Fruit fly (Drosophila melanogaster): ENCODE data around the gene tara.

Gene tara

dm6 chr3R:16231385-16232307, 6.2 kb downstream of the tara start:
- TF ChIP-seq CG17801 (GFP tag; optimal IDR thresholded peaks at IDR 0.05; ENCODE audit: partially characterized antibody) = peak; percentile 41

- no peak for TF ChIP-seq CG17801 (GFP tag; optimal IDR thresholded peaks at IDR 0.05; ENCODE audit: partially characterized antibody)
These were observed 7.1 kb downstream of the tara start for dm6 chr3R:16232569-16232968.

- TF ChIP-seq CG17801 (GFP tag; optimal IDR thresholded peaks at IDR 0.05; ENCODE audit: partially characterized antibody) = no peak
These were observed 8.8 kb downstream of the tara start for dm6 chr3R:16234298-16234697.

DNA sequence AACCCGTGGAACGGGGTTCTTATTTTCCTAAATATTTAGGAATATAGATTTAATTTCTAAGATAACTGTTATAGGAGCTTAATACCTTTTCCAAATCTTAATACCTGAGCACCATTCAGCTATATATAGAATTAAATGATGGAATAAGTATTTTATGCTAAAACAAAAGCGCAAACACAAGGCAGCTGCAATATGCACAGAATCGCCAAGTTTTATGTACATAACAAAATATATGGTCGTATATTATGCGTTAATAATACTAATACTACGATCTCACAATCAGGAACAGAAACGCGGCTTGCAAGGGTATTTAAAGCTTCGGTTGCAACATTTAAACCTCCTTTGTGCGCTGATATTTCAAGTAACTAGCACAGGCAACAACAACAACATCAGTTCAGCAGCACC, 9.3 kb downstream of the tara start:
- no peak for TF ChIP-seq CG17801 (GFP tag; optimal IDR thresholded peaks at IDR 0.05; ENCODE audit: partially characterized antibody)

DNA sequence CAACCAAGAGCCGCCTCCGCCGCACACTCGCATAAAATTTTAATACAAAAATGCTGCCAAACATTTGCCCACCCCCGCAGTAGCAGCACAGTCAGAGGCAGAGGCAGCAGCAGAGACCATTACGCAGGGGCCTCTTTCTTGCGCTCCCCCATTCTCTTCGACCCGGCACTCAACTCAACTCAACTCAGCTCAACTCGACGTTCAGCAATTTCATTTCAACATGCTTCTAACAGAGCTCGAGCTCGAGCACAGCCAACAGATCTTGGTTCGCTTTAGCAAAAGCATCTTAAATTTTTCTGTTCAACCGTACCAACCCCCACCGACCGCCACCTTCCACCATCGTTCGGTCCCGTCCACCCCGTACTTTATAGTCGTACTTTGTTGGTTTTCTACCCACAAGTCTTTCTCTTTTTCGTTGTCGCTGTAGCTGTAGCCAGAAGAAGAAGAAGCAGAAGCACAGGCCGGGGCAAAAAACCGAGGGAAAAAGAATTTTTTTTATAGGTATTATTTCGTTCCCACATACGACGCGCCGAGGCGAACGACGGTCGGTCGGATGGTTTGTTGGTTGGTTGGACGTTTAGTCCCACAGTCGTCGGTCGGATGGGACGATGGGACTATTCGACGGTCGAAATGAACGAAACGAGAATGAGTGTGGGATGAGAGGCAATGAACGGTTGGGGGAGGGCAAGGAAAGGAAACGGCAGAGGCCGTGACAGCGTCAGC, 9.9 kb downstream of the tara start:
- no peak for TF ChIP-seq CG17801 (GFP tag; optimal IDR thresholded peaks at IDR 0.05; ENCODE audit: partially characterized antibody)

DNA sequence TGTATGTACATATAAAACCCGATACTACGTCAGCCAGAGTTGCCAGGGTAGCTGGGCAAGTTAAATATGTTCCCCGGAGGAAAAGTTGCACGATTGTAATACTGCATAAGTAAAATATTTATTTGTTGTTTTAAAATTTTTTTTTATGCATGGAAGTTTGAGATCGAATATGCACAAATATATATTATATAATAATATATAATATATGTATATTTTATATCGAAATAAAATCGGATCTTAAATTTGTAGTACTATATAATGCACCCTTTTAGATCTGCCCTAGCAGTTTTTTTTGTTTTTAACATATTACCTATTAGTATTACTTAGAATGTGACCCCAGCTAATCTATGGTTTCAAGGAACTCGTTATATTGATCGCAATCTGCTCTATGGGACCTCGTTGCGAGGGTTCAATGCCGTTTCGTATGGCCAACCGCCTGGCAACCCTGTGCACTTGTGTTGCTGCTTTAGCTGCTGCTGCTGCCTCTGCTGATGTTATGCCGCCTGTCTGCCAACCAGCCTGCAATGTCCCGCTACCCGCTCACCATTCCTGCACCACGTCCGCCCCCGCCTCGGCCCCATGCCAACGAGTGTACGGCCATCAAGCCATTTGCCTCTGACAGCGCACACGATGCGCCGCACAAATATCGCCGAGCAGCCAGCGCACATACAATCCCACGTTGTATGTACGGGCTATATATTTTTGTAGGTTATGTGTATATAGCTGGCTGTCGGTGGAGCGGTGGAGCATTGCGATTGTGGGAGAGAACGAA, 10.7 kb downstream of the tara start:
- peak; percentile 71 for TF ChIP-seq CG17801 (GFP tag; optimal IDR thresholded peaks at IDR 0.05; ENCODE audit: partially characterized antibody)

DNA sequence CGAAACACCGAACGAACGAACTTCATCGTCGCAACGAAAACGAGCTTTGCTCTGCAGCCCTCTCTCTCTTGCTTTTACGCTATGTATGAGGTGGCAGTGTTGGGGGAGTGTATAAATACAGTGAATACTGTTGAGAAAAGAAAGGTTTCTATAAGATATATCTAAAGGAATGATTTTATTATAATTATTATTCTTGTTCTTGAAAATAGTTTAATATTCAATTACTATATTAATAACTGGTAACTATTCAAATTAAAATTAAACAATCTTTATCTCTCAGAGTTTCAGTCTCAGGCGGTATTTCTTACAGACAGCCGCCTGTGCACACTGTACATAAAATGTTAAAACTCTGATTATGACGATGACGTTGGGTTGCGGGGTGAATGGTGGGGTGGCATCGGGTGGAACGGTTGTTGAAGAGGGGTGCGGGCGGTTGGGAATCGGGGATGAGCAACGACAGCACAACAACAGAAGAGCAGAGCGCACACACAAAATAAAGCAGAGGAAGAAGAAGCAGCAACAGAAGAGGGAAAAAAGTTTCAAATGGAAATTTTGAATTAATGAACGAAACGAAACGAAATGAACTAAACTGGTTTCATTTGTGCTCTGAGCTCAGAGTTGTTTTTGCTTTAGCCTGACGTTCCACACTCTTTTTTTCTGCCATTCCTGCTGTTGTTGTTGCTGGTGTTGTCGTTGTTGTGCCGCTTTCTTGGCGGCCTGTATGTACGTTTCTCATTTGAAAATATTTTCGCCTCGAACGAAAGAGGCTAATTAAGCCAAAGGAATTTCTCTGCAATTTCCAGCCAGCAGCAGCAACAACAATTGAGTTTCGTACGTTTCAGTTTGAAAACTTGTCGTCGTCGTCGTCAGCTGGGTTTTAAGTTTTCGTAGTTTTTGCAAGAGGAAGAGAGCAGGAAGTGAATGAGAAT, 11.5 kb downstream of the tara start:
- peak; percentile 98 for TF ChIP-seq CG17801 (GFP tag; optimal IDR thresholded peaks at IDR 0.05; ENCODE audit: partially characterized antibody)

dm6 chr3R:16238016-16238710, 12.7 kb downstream of the tara start:
- TF ChIP-seq CG17801 (GFP tag; optimal IDR thresholded peaks at IDR 0.05; ENCODE audit: partially characterized antibody) = no peak

dm6 chr3R:16239304-16239703, 13.9 kb downstream of the tara start:
- TF ChIP-seq CG17801 (GFP tag; optimal IDR thresholded peaks at IDR 0.05; ENCODE audit: partially characterized antibody) = no peak

DNA sequence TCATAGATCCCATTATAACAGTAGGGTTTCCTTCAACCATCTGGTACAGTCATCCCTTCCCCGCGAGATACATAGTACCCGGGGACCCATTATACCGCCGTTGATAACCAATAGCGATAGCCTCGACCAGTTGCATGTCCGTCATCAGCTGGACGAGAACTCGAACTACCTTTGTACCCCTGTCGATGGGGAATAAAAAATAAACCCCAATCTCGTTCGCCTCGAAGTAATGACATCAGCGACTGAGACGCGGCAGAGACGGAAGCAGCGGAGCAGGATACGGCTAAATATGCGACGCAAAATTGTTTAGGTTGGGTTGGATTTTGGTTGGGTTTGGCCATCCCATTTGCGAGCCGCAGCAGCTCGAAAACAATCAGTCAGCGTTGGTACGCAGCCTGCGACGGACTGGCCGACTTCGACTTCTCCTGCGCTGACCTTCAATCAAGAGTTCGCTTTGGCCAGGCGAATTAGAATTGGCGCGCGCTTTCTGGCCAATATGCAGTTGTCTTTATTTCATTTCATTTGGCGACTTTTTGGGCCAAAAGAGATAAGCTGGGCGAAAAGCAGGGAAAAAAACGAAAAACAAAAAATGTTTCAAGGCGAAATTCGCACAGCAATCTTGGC, 15.1 kb downstream of the tara start:
- no peak for TF ChIP-seq CG17801 (GFP tag; optimal IDR thresholded peaks at IDR 0.05; ENCODE audit: partially characterized antibody)

DNA sequence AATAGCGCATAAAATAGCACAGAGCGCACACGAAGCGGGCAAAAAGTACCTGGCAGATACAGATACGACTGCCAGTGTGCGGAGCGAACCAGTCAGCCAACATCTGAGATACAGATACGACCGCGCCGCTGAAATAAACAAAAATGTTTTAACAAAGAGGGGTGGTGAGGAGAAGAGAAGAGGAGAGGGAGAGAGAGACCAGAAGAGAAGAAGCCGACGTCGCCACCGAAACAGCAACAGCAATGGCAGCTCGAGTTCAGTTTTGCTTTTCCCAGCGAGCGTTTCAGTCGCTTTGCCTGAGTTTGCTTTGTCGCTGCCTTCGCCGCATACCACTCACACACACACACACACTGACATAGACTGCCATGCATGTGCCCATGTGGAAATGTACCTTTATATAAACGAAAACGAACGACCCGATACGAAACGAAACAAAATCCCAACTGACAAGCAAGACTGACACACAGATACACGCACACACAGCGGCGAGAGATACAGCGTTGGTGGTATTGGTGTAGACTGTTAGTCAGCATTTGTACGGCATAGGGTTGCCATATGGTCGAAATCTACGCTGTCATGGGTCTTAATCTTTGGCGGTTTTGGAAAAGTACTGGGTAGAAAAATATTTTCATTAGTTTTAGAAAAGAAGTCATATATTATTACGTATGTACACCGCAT, 15.8 kb downstream of the tara start:
- TF ChIP-seq CG17801 (GFP tag; optimal IDR thresholded peaks at IDR 0.05; ENCODE audit: partially characterized antibody) = peak; percentile 16

dm6 chr3R:16241822-16242221, 16.4 kb downstream of the tara start:
- no peak for TF ChIP-seq CG17801 (GFP tag; optimal IDR thresholded peaks at IDR 0.05; ENCODE audit: partially characterized antibody)

- peak; percentile 86 for TF ChIP-seq CG17801 (GFP tag; optimal IDR thresholded peaks at IDR 0.05; ENCODE audit: partially characterized antibody)
These were observed 17.0 kb downstream of the tara start for dm6 chr3R:16242461-16242934.

Measured in ovary, adult (tissue).